Fruit fly (Drosophila melanogaster): ENCODE data around the gene Octbeta1R.

Gene Octbeta1R

dm6 chr3R:22497025-22497424 is at the start of gene Octbeta1R:
Gene Octbeta1R (plus strand): TSS chr3R:22497215.
- TF ChIP-seq Dll (optimal IDR thresholded peaks at IDR 0.05) = no peak
- TF ChIP-seq CG8478 (optimal IDR thresholded peaks at IDR 0.05) = no peak

dm6 chr3R:22447874-22448254 is 49.2 kb upstream of the Octbeta1R start, which contains the start of gene CG34376:
Gene CG34376 (plus strand): TSS chr3R:22448099.
- no peak for TF ChIP-seq CG8478 (optimal IDR thresholded peaks at IDR 0.05)
- TF ChIP-seq psq (optimal IDR thresholded peaks at IDR 0.05) = peak; percentile 61

dm6 chr3R:22449871-22450424 is 47.1 kb upstream of the Octbeta1R start:
- TF ChIP-seq CG8478 (optimal IDR thresholded peaks at IDR 0.05) (no peak), pan (optimal IDR thresholded peaks at IDR 0.05) (no peak), Dll (optimal IDR thresholded peaks at IDR 0.05) (no peak), psq (optimal IDR thresholded peaks at IDR 0.05) (no peak), EcR (GFP tag; optimal IDR thresholded peaks at IDR 0.05) (no peak), usp (GFP tag; optimal IDR thresholded peaks at IDR 0.05) (no peak)

- TF ChIP-seq psq (optimal IDR thresholded peaks at IDR 0.05) (no peak), CG8478 (optimal IDR thresholded peaks at IDR 0.05) (no peak), pan (optimal IDR thresholded peaks at IDR 0.05) (no peak), EcR (GFP tag; optimal IDR thresholded peaks at IDR 0.05) (no peak), Dll (optimal IDR thresholded peaks at IDR 0.05) (no peak), usp (GFP tag; optimal IDR thresholded peaks at IDR 0.05) (no peak)
Observed at dm6 chr3R:22454397-22455334, 42.3 kb upstream of the Octbeta1R start.

- TF ChIP-seq psq (optimal IDR thresholded peaks at IDR 0.05) = no peak
- no peak for TF ChIP-seq Dll (optimal IDR thresholded peaks at IDR 0.05)
- no peak for TF ChIP-seq CG8478 (optimal IDR thresholded peaks at IDR 0.05)
- TF ChIP-seq usp (GFP tag; optimal IDR thresholded peaks at IDR 0.05) = no peak
- no peak for TF ChIP-seq pan (optimal IDR thresholded peaks at IDR 0.05)
- TF ChIP-seq EcR (GFP tag; optimal IDR thresholded peaks at IDR 0.05) = no peak
Observed at dm6 chr3R:22455335-22455985, 41.6 kb upstream of the Octbeta1R start.

dm6 chr3R:22456007-22456406 is 41.0 kb upstream of the Octbeta1R start:
- TF ChIP-seq CG8478 (optimal IDR thresholded peaks at IDR 0.05) = no peak
- TF ChIP-seq psq (optimal IDR thresholded peaks at IDR 0.05) = no peak
- no peak for TF ChIP-seq EcR (GFP tag; optimal IDR thresholded peaks at IDR 0.05)
- TF ChIP-seq Dll (optimal IDR thresholded peaks at IDR 0.05) = no peak
- no peak for TF ChIP-seq usp (GFP tag; optimal IDR thresholded peaks at IDR 0.05)
- no peak for TF ChIP-seq pan (optimal IDR thresholded peaks at IDR 0.05)

dm6 chr3R:22461673-22462585 is 35.1 kb upstream of the Octbeta1R start, which contains the start of the genes Rpn7 and AP-2mu:
Gene Rpn7 (minus strand): TSS chr3R:22462054.
Gene AP-2mu (plus strand): TSS chr3R:22462455.
- no peak for TF ChIP-seq psq (optimal IDR thresholded peaks at IDR 0.05)
- TF ChIP-seq usp (GFP tag; optimal IDR thresholded peaks at IDR 0.05) = no peak
- no peak for TF ChIP-seq EcR (GFP tag; optimal IDR thresholded peaks at IDR 0.05)
- no peak for TF ChIP-seq Dll (optimal IDR thresholded peaks at IDR 0.05)
- no peak for TF ChIP-seq pan (optimal IDR thresholded peaks at IDR 0.05)
- TF ChIP-seq CG8478 (optimal IDR thresholded peaks at IDR 0.05) = no peak

- TF ChIP-seq psq (optimal IDR thresholded peaks at IDR 0.05) (no peak), pan (optimal IDR thresholded peaks at IDR 0.05) (no peak), CG8478 (optimal IDR thresholded peaks at IDR 0.05) (no peak), Dll (optimal IDR thresholded peaks at IDR 0.05) (no peak), usp (GFP tag; optimal IDR thresholded peaks at IDR 0.05) (no peak), EcR (GFP tag; optimal IDR thresholded peaks at IDR 0.05) (no peak)
Observed at dm6 chr3R:22464611-22465113, 32.4 kb upstream of the Octbeta1R start, which contains the start of gene CG7054. Gene CG7054 (plus strand): TSS chr3R:22464985.

- TF ChIP-seq pan (optimal IDR thresholded peaks at IDR 0.05) = no peak
- TF ChIP-seq psq (optimal IDR thresholded peaks at IDR 0.05) = no peak
- TF ChIP-seq Dll (optimal IDR thresholded peaks at IDR 0.05) = no peak
- no peak for TF ChIP-seq usp (GFP tag; optimal IDR thresholded peaks at IDR 0.05)
- no peak for TF ChIP-seq CG8478 (optimal IDR thresholded peaks at IDR 0.05)
Observed at dm6 chr3R:22465138-22465537, 31.9 kb upstream of the Octbeta1R start.

dm6 chr3R:22465984-22466530 is 31.0 kb upstream of the Octbeta1R start, which contains the start of gene Pebp1:
Gene Pebp1 (plus strand): TSS chr3R:22466034.
- no peak for TF ChIP-seq Dll (optimal IDR thresholded peaks at IDR 0.05)
- no peak for TF ChIP-seq CG8478 (optimal IDR thresholded peaks at IDR 0.05)
- no peak for TF ChIP-seq psq (optimal IDR thresholded peaks at IDR 0.05)
- TF ChIP-seq usp (GFP tag; optimal IDR thresholded peaks at IDR 0.05) = no peak
- no peak for TF ChIP-seq EcR (GFP tag; optimal IDR thresholded peaks at IDR 0.05)
